Fruit fly (Drosophila melanogaster) whole organism, adult: ENCODE results near the gene Gba1b.

Experiments used
- CG11617 ChIP-seq: fragments of 200-800 bp; sonication (Bioruptor generic); optimal IDR thresholded peaks from 2 replicates; lab custom pipeline; 2017; ENCODE audit warnings: mild to moderate bottlenecking, missing biosample characterization, missing genetic modification reagents, missing genetic modification characterization
- CG12768 ChIP-seq: fragments of 200-800 bp; sonication (Bioruptor generic); optimal IDR thresholded peaks from 2 replicates; lab custom pipeline; 2017; ENCODE audit warnings: missing biosample characterization, missing genetic modification characterization, mild to moderate bottlenecking, moderate library complexity, missing genetic modification reagents
- CG14711 ChIP-seq: fragments of 200-800 bp; sonication (Bioruptor generic); optimal IDR thresholded peaks from 2 replicates; lab custom pipeline; 2018; ENCODE audit warnings: missing biosample characterization, mild to moderate bottlenecking, missing genetic modification characterization, moderate library complexity
- CG1620 ChIP-seq: fragments of 200-800 bp; sonication (Bioruptor generic); optimal IDR thresholded peaks from 2 replicates; lab custom pipeline; 2016; ENCODE audit warnings: missing biosample characterization, missing genetic modification characterization
- CG33017 ChIP-seq: fragments of 200-800 bp; sonication (Bioruptor generic); optimal IDR thresholded peaks from 2 replicates; lab custom pipeline; 2018; ENCODE audit warnings: missing biosample characterization, mild to moderate bottlenecking, missing genetic modification characterization, moderate library complexity
- CG5204 ChIP-seq: fragments of 200-800 bp; sonication (Bioruptor generic); optimal IDR thresholded peaks from 2 replicates; lab custom pipeline; 2016; ENCODE audit warnings: missing biosample characterization, missing genetic modification characterization
- CG7045 ChIP-seq: fragments of 200-800 bp; sonication (Bioruptor generic); optimal IDR thresholded peaks from 2 replicates; lab custom pipeline; 2017; ENCODE audit warnings: missing biosample characterization, mild to moderate bottlenecking, missing genetic modification characterization
- CG7101 ChIP-seq: fragments of 200-800 bp; sonication (Bioruptor generic); optimal IDR thresholded peaks from 2 replicates; lab custom pipeline; 2018; ENCODE audit warnings: missing biosample characterization, mild to moderate bottlenecking, missing genetic modification characterization, moderate library complexity
- Clk ChIP-seq: fragments of 200-800 bp; sonication (Bioruptor generic); optimal IDR thresholded peaks from 2 replicates; lab custom pipeline; 2017; ENCODE audit warnings: missing biosample characterization, missing genetic modification characterization
- Crg-1 ChIP-seq: fragments of 200-800 bp; sonication (Bioruptor generic); optimal IDR thresholded peaks from 2 replicates; lab custom pipeline; 2016; ENCODE audit warnings: missing biosample characterization, missing genetic modification characterization
- Hr96 ChIP-seq: fragments of 200-800 bp; sonication (Bioruptor generic); optimal IDR thresholded peaks from 2 replicates; lab custom pipeline; 2016; ENCODE audit warnings: missing biosample characterization, missing genetic modification characterization
- Mnt ChIP-seq: fragments of 200-800 bp; sonication (Bioruptor generic); optimal IDR thresholded peaks from 2 replicates; lab custom pipeline; 2016; ENCODE audit warnings: missing biosample characterization, mild to moderate bottlenecking, missing genetic modification characterization
- bab1 ChIP-seq: fragments of 200-800 bp; sonication (Bioruptor generic); optimal IDR thresholded peaks from 3 replicates; lab custom pipeline; 2019; ENCODE audit warnings: missing biosample characterization, mild to moderate bottlenecking, missing genetic modification characterization, moderate library complexity
- cic ChIP-seq: fragments of 200-800 bp; sonication (Bioruptor generic); optimal IDR thresholded peaks from 2 replicates; lab custom pipeline; 2017; ENCODE audit warnings: missing biosample characterization, mild to moderate bottlenecking, missing genetic modification characterization, moderate library complexity
- kay ChIP-seq: fragments of 200-800 bp; sonication (Bioruptor generic); peaks from one replicate; lab custom pipeline; 2016; ENCODE audit warnings: missing biosample characterization, missing genetic modification characterization, borderline replicate concordance
- ovo ChIP-seq: fragments of 200-800 bp; sonication (Bioruptor generic); optimal IDR thresholded peaks from 2 replicates; lab custom pipeline; 2016; ENCODE audit warnings: missing biosample characterization, missing genetic modification characterization
- pad ChIP-seq: fragments of 200-800 bp; sonication (Bioruptor generic); optimal IDR thresholded peaks from 3 replicates; lab custom pipeline; 2017; ENCODE audit warnings: missing biosample characterization, missing genetic modification characterization, mild to moderate bottlenecking, moderate library complexity, missing genetic modification reagents
- tj ChIP-seq: fragments of 200-800 bp; sonication (Bioruptor generic); optimal IDR thresholded peaks from 3 replicates; lab custom pipeline; 2017; ENCODE audit warnings: missing biosample characterization, mild to moderate bottlenecking, missing genetic modification characterization, moderate library complexity
- toe ChIP-seq: fragments of 200-800 bp; sonication (Bioruptor generic); optimal IDR thresholded peaks from 2 replicates; lab custom pipeline; 2016; ENCODE audit warnings: missing biosample characterization, missing genetic modification characterization

The Gba1b gene

dm6 chr3R:23709508-23710208 is 5.1 kb downstream of the Gba1b start, which contains the start of gene CG10301:
Gene CG10301 (plus strand): TSS chr3R:23710158.
- TF ChIP-seq CG7045 (no peak), bab1 (GFP tag; lab: Kevin White, UChicago) (no peak)

- TF ChIP-seq cic (GFP tag; lab: Kevin White, UChicago) (peak; percentile 53), CG5204 (GFP tag; lab: Kevin White, UChicago) (no peak), CG12768 (GFP tag; lab: Kevin White, UChicago) (peak; percentile 7)
Measured at dm6 chr3R:23711195-23711594, 6.6 kb downstream of the Gba1b start, which contains the start of gene CG10300. Gene CG10300 (plus strand): TSS chr3R:23711527.

- TF ChIP-seq tj (GFP tag; lab: Kevin White, UChicago) (peak; percentile 11), CG14711 (peak; percentile 22), pad (GFP tag; lab: Kevin White, UChicago) (no peak), bab1 (GFP tag; lab: Kevin White, UChicago) (peak; percentile 4)
Measured at dm6 chr3R:23713901-23714300, 9.3 kb downstream of the Gba1b start.

dm6 chr3R:23714852-23715251 is 10.2 kb downstream of the Gba1b start:
- TF ChIP-seq tj (GFP tag; lab: Kevin White, UChicago) (no peak), CG1620 (GFP tag; lab: Kevin White, UChicago) (no peak), CG7101 (tag; lab: Kevin White, UChicago) (no peak), kay (GFP tag; lab: Kevin White, UChicago) (peak; percentile 47)

dm6 chr3R:23718297-23718941 is 13.8 kb downstream of the Gba1b start, which contains the start of gene nau:
Gene nau (minus strand): TSS chr3R:23718357.
- TF ChIP-seq Clk (no peak), Mnt (GFP tag; lab: Kevin White, UChicago) (no peak), CG14711 (no peak), pad (GFP tag; lab: Kevin White, UChicago) (no peak)

dm6 chr3R:23721525-23721924 is 16.9 kb downstream of the Gba1b start, which contains the start of gene CG10232:
Gene CG10232 (minus strand): TSS chr3R:23721625.
- no peak for TF ChIP-seq CG12768 (GFP tag; lab: Kevin White, UChicago)
- TF ChIP-seq CG7045 = no peak
- TF ChIP-seq bab1 (GFP tag; lab: Kevin White, UChicago) = no peak
- no peak for TF ChIP-seq CG14711
- no peak for TF ChIP-seq CG1620 (GFP tag; lab: Kevin White, UChicago)
- TF ChIP-seq cic (GFP tag; lab: Kevin White, UChicago) = no peak
- TF ChIP-seq Clk = no peak
- no peak for TF ChIP-seq CG11617 (GFP tag; lab: Kevin White, UChicago)
- TF ChIP-seq kay (GFP tag; lab: Kevin White, UChicago) = no peak
- no peak for TF ChIP-seq tj (GFP tag; lab: Kevin White, UChicago)
- no peak for TF ChIP-seq CG33017
- no peak for TF ChIP-seq CG5204 (GFP tag; lab: Kevin White, UChicago)
- no peak for TF ChIP-seq Mnt (GFP tag; lab: Kevin White, UChicago)

dm6 chr3R:23721936-23722335 is 17.3 kb downstream of the Gba1b start:
- peak; percentile 25 for TF ChIP-seq cic (GFP tag; lab: Kevin White, UChicago)
- TF ChIP-seq CG7101 (tag; lab: Kevin White, UChicago) = peak; percentile 58
- TF ChIP-seq Hr96 (GFP tag; lab: Kevin White, UChicago) = peak; percentile 36
- no peak for TF ChIP-seq Clk
- TF ChIP-seq Crg-1 (GFP tag; lab: Kevin White, UChicago) = peak; percentile 35
- no peak for TF ChIP-seq ovo (GFP tag; lab: Kevin White, UChicago)
- TF ChIP-seq Mnt (GFP tag; lab: Kevin White, UChicago) = peak; percentile 35
- TF ChIP-seq toe (GFP tag; lab: Kevin White, UChicago) = peak; percentile 58
- TF ChIP-seq bab1 (GFP tag; lab: Kevin White, UChicago) = peak; percentile 78
- TF ChIP-seq kay (GFP tag; lab: Kevin White, UChicago) = peak; percentile 83
- TF ChIP-seq CG33017 = peak; percentile 12
- peak; percentile 60 for TF ChIP-seq CG1620 (GFP tag; lab: Kevin White, UChicago)
- peak; percentile 30 for TF ChIP-seq CG7045
- TF ChIP-seq pad (GFP tag; lab: Kevin White, UChicago) = no peak
